Worm (Caenorhabditis elegans): Measurements from ENCODE around the gene D1086.21.

Gene D1086.21

ce11 chrV:14083970-14084369 is 19.4 kb downstream of the D1086.21 start, which contains the start of gene D1086.7:
D1086.7 (plus strand) TSS chrV:14084270.
- TF ChIP-seq aly-2 (tag; optimal IDR thresholded peaks at IDR 0.05) (no peak), unc-62 (GFP tag; optimal IDR thresholded peaks at IDR 0.05 in 1 of 2) (peak in 1 of 2 experiments; percentile 49), unc-62 (tag; optimal IDR thresholded peaks at IDR 0.05) (no peak)

- no peak for TF ChIP-seq arid-1 (GFP tag; conservative IDR thresholded peaks at IDR 0.05)
- TF ChIP-seq tag-97 (GFP tag; IDR thresholded peaks at IDR 0.05), result no peak
- TF ChIP-seq mdl-1 (tag; optimal IDR thresholded peaks at IDR 0.05), result no peak
- TF ChIP-seq spr-1 (tag; optimal IDR thresholded peaks at IDR 0.05), result no peak
- TF ChIP-seq set-16 (GFP tag; IDR thresholded peaks at IDR 0.05), result no peak
- no peak for TF ChIP-seq nhr-25 (tag; optimal IDR thresholded peaks at IDR 0.05; ENCODE audit: borderline replicate concordance, insufficient read depth)
- no peak for TF ChIP-seq unc-130 (GFP tag; optimal IDR thresholded peaks at IDR 0.05)
These were observed 21.1 kb downstream of the D1086.21 start, which contains the start of gene D1086.18 for ce11 chrV:14085589-14085988. D1086.18 (plus strand) TSS chrV:14085889.

- no peak for TF ChIP-seq snpc-4 (tag; optimal IDR thresholded peaks at IDR 0.05)
- no peak for TF ChIP-seq Y75B8A.6 (GFP tag; IDR thresholded peaks at IDR 0.05)
- no peak for TF ChIP-seq egl-27 (tag; optimal IDR thresholded peaks at IDR 0.05)
- TF ChIP-seq vab-7 (GFP tag; IDR thresholded peaks at IDR 0.05), result no peak
- no peak for TF ChIP-seq lin-29 (GFP tag; IDR thresholded peaks at IDR 0.05)
- no peak for TF ChIP-seq nhr-11 (tag; optimal IDR thresholded peaks at IDR 0.05)
- TF ChIP-seq ctbp-1 (GFP tag; IDR thresholded peaks at IDR 0.05), result no peak
- TF ChIP-seq nhr-76 (tag; optimal IDR thresholded peaks at IDR 0.05), result no peak
These were observed 23.5 kb downstream of the D1086.21 start, which contains the start of gene D1086.19 for ce11 chrV:14088051-14088450. D1086.19 (plus strand) TSS chrV:14088351.

ce11 chrV:14090309-14090967 is 25.9 kb downstream of the D1086.21 start, which contains the start of the genes D1086.5 and him-5:
D1086.5 (minus strand) TSS chrV:14090359.
him-5 (plus strand) TSS chrV:14090426.
- TF ChIP-seq nhr-41 (GFP tag; IDR thresholded peaks at IDR 0.05) (no peak), cey-2 (tag; optimal IDR thresholded peaks at IDR 0.05; ENCODE audit: borderline replicate concordance, insufficient read depth) (no peak), ceh-82 (tag; optimal IDR thresholded peaks at IDR 0.05) (no peak), unc-62 (GFP tag; optimal IDR thresholded peaks at IDR 0.05 in 1 of 2) (peak in 1 of 2 experiments; percentile 57), unc-62 (tag; optimal IDR thresholded peaks at IDR 0.05) (no peak), nhr-11 (tag; optimal IDR thresholded peaks at IDR 0.05) (no peak)

- TF ChIP-seq mdl-1 (tag; optimal IDR thresholded peaks at IDR 0.05), result no peak
- TF ChIP-seq ceh-82 (tag; optimal IDR thresholded peaks at IDR 0.05), result no peak
- no peak for TF ChIP-seq ztf-7 (tag; optimal IDR thresholded peaks at IDR 0.05)
- no peak for TF ChIP-seq R02D3.7 (tag; optimal IDR thresholded peaks at IDR 0.05)
- no peak for TF ChIP-seq ztf-11 (tag; optimal IDR thresholded peaks at IDR 0.05)
- TF ChIP-seq lir-3 (tag; optimal IDR thresholded peaks at IDR 0.05), result no peak
- no peak for TF ChIP-seq zip-2 (tag; optimal IDR thresholded peaks at IDR 0.05)
- TF ChIP-seq spr-1 (tag; optimal IDR thresholded peaks at IDR 0.05), result no peak
- no peak for TF ChIP-seq ceh-32 (tag; optimal IDR thresholded peaks at IDR 0.05; ENCODE audit: poor library complexity)
- peak; percentile 36 to 76 for TF ChIP-seq daf-16 (GFP tag; optimal IDR thresholded peaks at IDR 0.05)
- TF ChIP-seq daf-16 (tag; optimal IDR thresholded peaks at IDR 0.05), result peak; percentile 55
- TF ChIP-seq attf-4 (tag; optimal IDR thresholded peaks at IDR 0.05), result no peak
- no peak for TF ChIP-seq nhr-6 (tag; optimal IDR thresholded peaks at IDR 0.05)
- no peak for TF ChIP-seq zfp-3 (GFP tag; conservative IDR thresholded peaks at IDR 0.05)
- TF ChIP-seq lin-38 (GFP tag; IDR thresholded peaks at IDR 0.05), result peak; percentile 73; the same call in 1 of the 2 replicates
- no peak for TF ChIP-seq F26F4.8 (GFP tag; conservative IDR thresholded peaks at IDR 0.05)
- peak; percentile 97 for TF ChIP-seq ama-1 (optimal IDR thresholded peaks at IDR 0.05)
- no peak for TF ChIP-seq D1046.2 (GFP tag; IDR thresholded peaks at IDR 0.05)
- TF ChIP-seq T26A8.4 (GFP tag; IDR thresholded peaks at IDR 0.05), result peak; percentile 62
- TF ChIP-seq ceh-28 (tag; optimal IDR thresholded peaks at IDR 0.05), result no peak
- no peak for TF ChIP-seq nhr-237 (tag; optimal IDR thresholded peaks at IDR 0.05)
- TF ChIP-seq Y75B8A.6 (GFP tag; IDR thresholded peaks at IDR 0.05), result no peak
- TF ChIP-seq spr-3 (GFP tag; optimal IDR thresholded peaks at IDR 0.05), result no peak
- no peak for TF ChIP-seq gei-8 (GFP tag; optimal IDR thresholded peaks at IDR 0.05)
- no peak for TF ChIP-seq unc-39 (tag; optimal IDR thresholded peaks at IDR 0.05)
- 0 out of 2 replicates have a peak, but pooled peaks have one; percentile 46 for TF ChIP-seq daf-19 (GFP tag; conservative IDR thresholded peaks at IDR 0.05)
- TF ChIP-seq nhr-28 (tag; optimal IDR thresholded peaks at IDR 0.05), result no peak
These were observed 27.9 kb downstream of the D1086.21 start, which contains the start of gene D1086.3 for ce11 chrV:14092403-14092802. D1086.3 (plus strand) TSS chrV:14092792.

Measured in whole organism, L4 larva.